Worm (Caenorhabditis elegans) whole organism, L2 larva: Measurements from ENCODE around the gene chpf-2.
"Not testable (repeated sequence)": the region's sequence is repeated elsewhere in the genome, so short reads cannot be mapped to it uniquely, and the experiment has no call there.

Experiments
- C34F6.9 ChIP-seq: fragments of 150-350 bp; optimal IDR thresholded peaks from 2 replicates; lab custom pipeline; 2014; ENCODE audit warnings: missing biosample characterization, missing genetic modification characterization
- F13H6.1 ChIP-seq: sonication (generic microtip); optimal IDR thresholded peaks from 2 replicates; lab custom pipeline; 2016; ENCODE audit warnings: missing genetic modification characterization, missing compliant biosample characterization
- R02D3.7 ChIP-seq: fragments of 150-350 bp; optimal IDR thresholded peaks from 2 replicates; lab custom pipeline; 2014; ENCODE audit warnings: missing biosample characterization, missing genetic modification characterization
- Y55F3AM.14 ChIP-seq: fragments of 200-800 bp; sonication (Bioruptor generic); optimal IDR thresholded peaks from 2 replicates; lab custom pipeline; 2018; ENCODE audit warnings: mild to moderate bottlenecking, missing genetic modification characterization, missing compliant biosample characterization
- alr-1 ChIP-seq: fragments of 150-350 bp; optimal IDR thresholded peaks from 2 replicates; lab custom pipeline; 2014; ENCODE audit warnings: missing biosample characterization, missing genetic modification characterization
- ama-1 ChIP-seq: fragments of 150-350 bp; optimal IDR thresholded peaks from 2 replicates; lab custom pipeline; 2018; ENCODE audit warnings: inconsistent platforms
- ceh-16 ChIP-seq: fragments of 150-350 bp; optimal IDR thresholded peaks from 2 replicates; lab custom pipeline; 2014; ENCODE audit warnings: missing biosample characterization, missing genetic modification characterization
- ceh-82 ChIP-seq: fragments of 150-350 bp; optimal IDR thresholded peaks from 2 replicates; lab custom pipeline; 2014; ENCODE audit warnings: missing biosample characterization, missing genetic modification characterization
- crh-2 ChIP-seq: sonication (generic microtip); optimal IDR thresholded peaks from 2 replicates; lab custom pipeline; 2017; ENCODE audit warnings: missing biosample characterization, missing genetic modification characterization
- dmd-4 ChIP-seq: sonication (generic microtip); optimal IDR thresholded peaks from 2 replicates; lab custom pipeline; 2017; ENCODE audit warnings: missing biosample characterization, missing genetic modification characterization
- elt-1 ChIP-seq: fragments of 150-350 bp; optimal IDR thresholded peaks from 2 replicates; lab custom pipeline; 2014; ENCODE audit warnings: missing biosample characterization, missing genetic modification characterization
- elt-3 ChIP-seq: sonication (generic microtip); optimal IDR thresholded peaks from 2 replicates; lab custom pipeline; 2017; ENCODE audit warnings: missing biosample characterization, missing genetic modification characterization
- fos-1 ChIP-seq: fragments of 150-350 bp; optimal IDR thresholded peaks from 2 replicates; lab custom pipeline; 2014; ENCODE audit warnings: missing biosample characterization, missing genetic modification characterization
- gmeb-1 ChIP-seq: fragments of 150-350 bp; optimal IDR thresholded peaks from 2 replicates; lab custom pipeline; 2014; ENCODE audit warnings: missing biosample characterization, missing genetic modification characterization
- lin-11 ChIP-seq: fragments of 150-350 bp; sonication (generic microtip); optimal IDR thresholded peaks from 2 replicates; lab custom pipeline; 2014; ENCODE audit warnings: missing biosample characterization, missing genetic modification characterization, inconsistent platforms, mixed read lengths
- lin-13 ChIP-seq: fragments of 150-350 bp; optimal IDR thresholded peaks from 2 replicates; lab custom pipeline; 2014; ENCODE audit warnings: missing biosample characterization, missing genetic modification reagents, missing genetic modification characterization
- mab-5 ChIP-seq: fragments of 150-350 bp; optimal IDR thresholded peaks from 2 replicates; lab custom pipeline; 2014; ENCODE audit warnings: missing biosample characterization, missing genetic modification characterization
- mbf-1 ChIP-seq: sonication (generic microtip); optimal IDR thresholded peaks from 2 replicates; lab custom pipeline; 2017; ENCODE audit warnings: missing biosample characterization, missing genetic modification characterization
- mdl-1 ChIP-seq, 2 experiments: fragments of 150-350 bp in 1 of 2; sonication (generic microtip) in 1 of 2; optimal IDR thresholded peaks; 2 replicates each; lab custom pipeline; 2017; ENCODE audit warnings: missing biosample characterization in 2 of 2, missing genetic modification characterization in 2 of 2
- nhr-10 ChIP-seq: sonication (generic microtip); optimal IDR thresholded peaks from 2 replicates; lab custom pipeline; 2017; ENCODE audit warnings: missing biosample characterization, missing genetic modification characterization
- nhr-11 ChIP-seq: fragments of 150-350 bp; optimal IDR thresholded peaks from 2 replicates; lab custom pipeline; 2014; ENCODE audit warnings: missing biosample characterization, missing genetic modification characterization
- nhr-12 ChIP-seq: fragments of 150-350 bp; optimal IDR thresholded peaks from 2 replicates; lab custom pipeline; 2014; ENCODE audit warnings: missing biosample characterization, missing genetic modification characterization
- nhr-129 ChIP-seq: fragments of 150-350 bp; optimal IDR thresholded peaks from 2 replicates; lab custom pipeline; 2014; ENCODE audit warnings: missing biosample characterization, missing genetic modification characterization
- nhr-21 ChIP-seq: fragments of 150-350 bp; optimal IDR thresholded peaks from 2 replicates; lab custom pipeline; 2014; ENCODE audit warnings: missing biosample characterization, missing genetic modification characterization
- nhr-237 ChIP-seq: fragments of 150-350 bp; optimal IDR thresholded peaks from 2 replicates; lab custom pipeline; 2014; ENCODE audit warnings: missing biosample characterization, missing genetic modification characterization
- nhr-25 ChIP-seq: fragments of 150-350 bp; sonication (generic microtip); optimal IDR thresholded peaks from 3 replicates; lab custom pipeline; 2014; ENCODE audit warnings: missing biosample characterization, missing genetic modification characterization
- nhr-6 ChIP-seq: fragments of 150-350 bp; optimal IDR thresholded peaks from 2 replicates; lab custom pipeline; 2014; ENCODE audit warnings: missing biosample characterization, missing genetic modification characterization
- nhr-77 ChIP-seq: fragments of 150-350 bp; optimal IDR thresholded peaks from 2 replicates; lab custom pipeline; 2014; ENCODE audit warnings: missing biosample characterization, missing genetic modification characterization
- peb-1 ChIP-seq: fragments of 150-350 bp; optimal IDR thresholded peaks from 2 replicates; lab custom pipeline; 2014; ENCODE audit warnings: missing biosample characterization, missing genetic modification characterization
- sem-4 ChIP-seq: fragments of 150-350 bp; optimal IDR thresholded peaks from 2 replicates; lab custom pipeline; 2014; ENCODE audit warnings: missing biosample characterization, missing genetic modification reagents, missing genetic modification characterization
- sma-3 ChIP-seq: sonication (generic microtip); optimal IDR thresholded peaks from 2 replicates; lab custom pipeline; 2016; ENCODE audit warnings: missing genetic modification reagents, missing genetic modification characterization, missing compliant biosample characterization
- unc-55 ChIP-seq: fragments of 150-350 bp; sonication (generic microtip); optimal IDR thresholded peaks from 3 replicates; lab custom pipeline; 2014; ENCODE audit warnings: missing biosample characterization, missing genetic modification reagents, missing genetic modification characterization
- unc-62 ChIP-seq: fragments of 150-350 bp; optimal IDR thresholded peaks from 2 replicates; lab custom pipeline; 2014; ENCODE audit warnings: missing biosample characterization, missing genetic modification reagents, missing genetic modification characterization
- zag-1 ChIP-seq: fragments of 150-350 bp; optimal IDR thresholded peaks from 2 replicates; lab custom pipeline; 2014; ENCODE audit warnings: missing biosample characterization, missing genetic modification characterization
- ztf-1 ChIP-seq: fragments of 200-800 bp; sonication (Bioruptor generic); conservative IDR thresholded peaks from 2 replicates; pipeline ENCODE4 v1.3.6; 2022; ENCODE audit warnings: missing genetic modification characterization, missing compliant biosample characterization
- ztf-11 ChIP-seq: sonication (generic microtip); optimal IDR thresholded peaks from 2 replicates; lab custom pipeline; 2017; ENCODE audit warnings: missing biosample characterization, missing genetic modification characterization

chpf-2 gene

ce11 chrV:3069101-3069500 is 29.9 kb upstream of the chpf-2 start, which contains the start of gene str-40:
str-40 (minus strand) TSS chrV:3069201.
- TF ChIP-seq F13H6.1 (tag; lab: Kevin White, UChicago) (no peak), nhr-129 (tag; lab: Kevin White, UChicago) (no peak), C34F6.9 (tag; lab: Kevin White, UChicago) (no peak), nhr-12 (tag; lab: Kevin White, UChicago) (no peak), ztf-1 (GFP tag; lab: Robert Waterston, UW) (no peak), sem-4 (tag; lab: Kevin White, UChicago) (no peak), peb-1 (no peak), unc-62 (GFP tag; lab: Kevin White, UChicago) (no peak), mbf-1 (tag; lab: Kevin White, UChicago) (no peak), alr-1 (no peak), nhr-21 (tag; lab: Kevin White, UChicago) (no peak), mdl-1 (tag; optimal IDR thresholded peaks at IDR 0.05; lab: Kevin White, UChicago) (no peak), lin-11 (tag; lab: Kevin White, UChicago) (no peak), nhr-25 (no peak), nhr-6 (no peak), ceh-82 (tag; lab: Kevin White, UChicago) (no peak), nhr-11 (tag; lab: Kevin White, UChicago) (no peak), nhr-10 (no peak)

DNA sequence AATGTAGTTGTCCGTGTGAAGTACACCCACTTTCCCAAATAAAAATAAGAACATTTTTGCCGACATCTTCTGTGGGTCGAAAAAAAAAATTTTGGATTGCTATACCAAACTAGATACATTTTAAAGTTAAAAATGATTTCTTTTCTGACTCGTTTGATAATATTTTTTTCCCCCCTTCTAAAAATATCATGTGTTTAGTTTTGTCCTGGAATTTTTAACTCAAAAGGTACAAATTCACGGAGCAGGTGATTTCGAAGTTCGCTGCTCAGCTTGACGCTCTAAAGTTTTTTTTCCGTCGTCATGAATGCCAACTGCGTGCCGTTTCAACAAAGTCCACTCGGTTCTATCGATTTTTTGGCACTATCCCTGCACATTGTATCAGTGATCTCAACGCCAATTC is 26.7 kb upstream of the chpf-2 start, which contains the start of gene srh-185:
srh-185 (plus strand) TSS at position 301 of the 400 bp plus-strand sequence.
- TF ChIP-seq crh-2 (tag; lab: Kevin White, UChicago) (no peak), peb-1 (no peak), ama-1 (lab: Kevin White, UChicago) (no peak), mbf-1 (tag; lab: Kevin White, UChicago) (no peak), sem-4 (tag; lab: Kevin White, UChicago) (no peak), ceh-16 (tag; lab: Kevin White, UChicago) (no peak), R02D3.7 (tag; lab: Kevin White, UChicago) (no peak), nhr-10 (no peak), Y55F3AM.14 (no peak), gmeb-1 (tag; lab: Kevin White, UChicago) (no peak), nhr-12 (tag; lab: Kevin White, UChicago) (no peak), elt-3 (tag; lab: Kevin White, UChicago) (no peak), zag-1 (tag; lab: Kevin White, UChicago) (no peak), lin-11 (tag; lab: Kevin White, UChicago) (no peak), alr-1 (no peak)

DNA sequence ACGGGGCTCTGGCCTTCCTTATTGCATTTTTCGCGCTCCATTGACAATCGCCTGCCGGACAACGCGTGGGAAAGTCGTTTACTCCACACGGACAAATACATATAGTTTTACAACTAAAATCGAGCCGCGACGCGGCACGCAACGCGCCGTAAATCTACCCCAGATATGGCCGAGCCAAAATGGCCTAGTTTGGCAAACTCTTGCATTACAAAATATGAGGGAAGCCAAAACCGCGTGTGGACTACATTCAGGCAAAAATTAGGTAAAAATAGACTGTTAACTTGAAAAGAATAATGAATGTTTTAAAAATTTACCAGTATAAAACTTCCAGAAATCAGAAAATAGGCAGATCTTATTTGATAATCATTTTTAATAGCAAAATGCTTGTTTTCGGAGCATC is 25.2 kb upstream of the chpf-2 start, which contains the start of gene srt-16:
srt-16 (minus strand) TSS at position 101 of the 400 bp plus-strand sequence.
- TF ChIP-seq ztf-11 (tag; lab: Kevin White, UChicago); sma-3 (GFP tag; lab: Kevin White, UChicago); F13H6.1 (tag; lab: Kevin White, UChicago): not testable (repeated sequence)
- TF ChIP-seq, all 48 proteins: peak for 0; not testable (repeated sequence) for 48

- no peak for TF ChIP-seq dmd-4
- TF ChIP-seq ceh-82 (tag; lab: Kevin White, UChicago) = no peak
- TF ChIP-seq alr-1 = no peak
- no peak for TF ChIP-seq ztf-1 (GFP tag; lab: Robert Waterston, UW)
- no peak for TF ChIP-seq sma-3 (GFP tag; lab: Kevin White, UChicago)
- no peak for TF ChIP-seq nhr-77
- TF ChIP-seq elt-1 = no peak
- no peak for TF ChIP-seq ceh-16 (tag; lab: Kevin White, UChicago)
Measured at ce11 chrV:3062078-3062477, 22.9 kb upstream of the chpf-2 start, which contains the start of gene srt-15. srt-15 (minus strand) TSS chrV:3062178.

ce11 chrV:3058996-3059395 is 19.8 kb upstream of the chpf-2 start, which contains the start of gene str-244:
str-244 (minus strand) TSS chrV:3059096.
- TF ChIP-seq nhr-237 (tag; lab: Kevin White, UChicago) = no peak

ce11 chrV:3054254-3054653 is 15.1 kb upstream of the chpf-2 start, which contains the start of gene C50H11.8:
C50H11.8 (plus strand) TSS chrV:3054554.
- no peak for TF ChIP-seq sem-4 (tag; lab: Kevin White, UChicago)
- no peak for TF ChIP-seq unc-55 (GFP tag; lab: Kevin White, UChicago)
- no peak for TF ChIP-seq fos-1 (tag; lab: Kevin White, UChicago)
- no peak for TF ChIP-seq gmeb-1 (tag; lab: Kevin White, UChicago)
- no peak for TF ChIP-seq zag-1 (tag; lab: Kevin White, UChicago)
- TF ChIP-seq mab-5 (tag; lab: Kevin White, UChicago) = no peak
- TF ChIP-seq ceh-16 (tag; lab: Kevin White, UChicago) = no peak
- no peak for TF ChIP-seq lin-11 (tag; lab: Kevin White, UChicago)
- TF ChIP-seq ztf-11 (tag; lab: Kevin White, UChicago) = no peak
- no peak for TF ChIP-seq lin-13 (GFP tag; lab: Kevin White, UChicago)
- TF ChIP-seq C34F6.9 (tag; lab: Kevin White, UChicago) = no peak
